Worm (Caenorhabditis elegans): Measurements from ENCODE around the gene F59E12.9.
"Not testable (repeated sequence)": the region's sequence is repeated elsewhere in the genome, so short reads cannot be mapped to it uniquely, and the experiment has no call there.

Gene F59E12.9

ce11 chrII:5628326-5628818 lies 18.5 kb downstream of the F59E12.9 start, which contains the start of gene F59E12.15:
Gene F59E12.15 (minus strand): TSS chrII:5628376.
- no peak for TF ChIP-seq mep-1 (tag; optimal IDR thresholded peaks at IDR 0.05)
- no peak for TF ChIP-seq mab-5 (tag; optimal IDR thresholded peaks at IDR 0.05)
- TF ChIP-seq unc-120 (tag; optimal IDR thresholded peaks at IDR 0.05; ENCODE audit: poor library complexity, severe bottlenecking) = no peak
- no peak for TF ChIP-seq ceh-43 (GFP tag; optimal IDR thresholded peaks at IDR 0.05)
- no peak for TF ChIP-seq elt-1 (tag; optimal IDR thresholded peaks at IDR 0.05; ENCODE audit: borderline replicate concordance, insufficient read depth)
- TF ChIP-seq mls-2 (tag; optimal IDR thresholded peaks at IDR 0.05) = no peak
- TF ChIP-seq hlh-1 (tag; optimal IDR thresholded peaks at IDR 0.05) = no peak
- TF ChIP-seq ztf-11 (tag; optimal IDR thresholded peaks at IDR 0.05) = no peak
- TF ChIP-seq lin-13 (tag; optimal IDR thresholded peaks at IDR 0.05) = no peak

ce11 chrII:5622383-5622939 lies 24.4 kb downstream of the F59E12.9 start, which contains the start of the genes eif-3.L and npl-4.2:
Gene eif-3.L (minus strand): TSS chrII:5622483.
Gene npl-4.2 (plus strand): TSS chrII:5622889.
- not testable (repeated sequence) for TF ChIP-seq lin-32 (GFP tag; optimal IDR thresholded peaks at IDR 0.05); ces-1 (GFP tag; optimal IDR thresholded peaks at IDR 0.05); lin-13 (tag; optimal IDR thresholded peaks at IDR 0.05)

- TF ChIP-seq ztf-11 (tag; optimal IDR thresholded peaks at IDR 0.05) (no peak), pha-4 (tag; optimal IDR thresholded peaks at IDR 0.05) (no peak), mls-2 (tag; optimal IDR thresholded peaks at IDR 0.05) (no peak)
Observed at ce11 chrII:5619298-5619697, 27.5 kb downstream of the F59E12.9 start, which contains the start of gene dhs-6. Gene dhs-6 (minus strand): TSS chrII:5619319.

ce11 chrII:5607756-5608155 lies 39.1 kb downstream of the F59E12.9 start, which contains the start of gene C17G10.7:
Gene C17G10.7 (minus strand): TSS chrII:5607856.
- TF ChIP-seq cnd-1 (tag; optimal IDR thresholded peaks at IDR 0.05) (no peak), nhr-2 (tag; optimal IDR thresholded peaks at IDR 0.05) (no peak), nhr-28 (tag; optimal IDR thresholded peaks at IDR 0.05) (no peak), ham-2 (GFP tag; optimal IDR thresholded peaks at IDR 0.05) (no peak), snpc-4 (tag; optimal IDR thresholded peaks at IDR 0.05) (no peak), elt-1 (tag; optimal IDR thresholded peaks at IDR 0.05; ENCODE audit: borderline replicate concordance, insufficient read depth) (no peak), pha-4 (tag; optimal IDR thresholded peaks at IDR 0.05) (no peak), unc-62 (GFP tag; optimal IDR thresholded peaks at IDR 0.05) (no peak), nhr-76 (tag; optimal IDR thresholded peaks at IDR 0.05) (no peak), hlh-1 (tag; optimal IDR thresholded peaks at IDR 0.05) (no peak), bed-3 (GFP tag; optimal IDR thresholded peaks at IDR 0.05) (no peak), ceh-39 (tag; optimal IDR thresholded peaks at IDR 0.05) (no peak), M03D4.4 (tag; optimal IDR thresholded peaks at IDR 0.05) (no peak), ceh-83 (GFP tag; optimal IDR thresholded peaks at IDR 0.05) (no peak), nhr-12 (tag; optimal IDR thresholded peaks at IDR 0.05) (no peak), elt-3 (tag; optimal IDR thresholded peaks at IDR 0.05) (no peak), blmp-1 (tag; optimal IDR thresholded peaks at IDR 0.05) (no peak)

- no peak for TF ChIP-seq M03D4.4 (tag; optimal IDR thresholded peaks at IDR 0.05)
- TF ChIP-seq hlh-1 (tag; optimal IDR thresholded peaks at IDR 0.05) = no peak
- no peak for TF ChIP-seq lin-32 (GFP tag; optimal IDR thresholded peaks at IDR 0.05)
- TF ChIP-seq mab-5 (tag; optimal IDR thresholded peaks at IDR 0.05) = no peak
- no peak for TF ChIP-seq sptf-1 (tag; optimal IDR thresholded peaks at IDR 0.05)
- no peak for TF ChIP-seq flh-1 (GFP tag; optimal IDR thresholded peaks at IDR 0.05)
- TF ChIP-seq elt-3 (tag; optimal IDR thresholded peaks at IDR 0.05) = peak; percentile 84
- no peak for TF ChIP-seq mls-2 (tag; optimal IDR thresholded peaks at IDR 0.05)
- TF ChIP-seq lin-13 (tag; optimal IDR thresholded peaks at IDR 0.05) = no peak
- no peak for TF ChIP-seq nhr-28 (tag; optimal IDR thresholded peaks at IDR 0.05)
- TF ChIP-seq unc-62 (GFP tag; optimal IDR thresholded peaks at IDR 0.05) = peak; percentile 57
- TF ChIP-seq sem-2 (GFP tag; optimal IDR thresholded peaks at IDR 0.05) = no peak
- no peak for TF ChIP-seq drap-1 (GFP tag; optimal IDR thresholded peaks at IDR 0.05)
- no peak for TF ChIP-seq ham-2 (GFP tag; optimal IDR thresholded peaks at IDR 0.05)
- TF ChIP-seq ceh-39 (tag; optimal IDR thresholded peaks at IDR 0.05) = no peak
- no peak for TF ChIP-seq mep-1 (tag; optimal IDR thresholded peaks at IDR 0.05)
Observed at ce11 chrII:5605538-5605945, 41.3 kb downstream of the F59E12.9 start.

Data from whole organism, mixed stage, embryonic.